Fruit fly (Drosophila melanogaster): ENCODE results near the gene CG6769.

CG6769 gene

DNA sequence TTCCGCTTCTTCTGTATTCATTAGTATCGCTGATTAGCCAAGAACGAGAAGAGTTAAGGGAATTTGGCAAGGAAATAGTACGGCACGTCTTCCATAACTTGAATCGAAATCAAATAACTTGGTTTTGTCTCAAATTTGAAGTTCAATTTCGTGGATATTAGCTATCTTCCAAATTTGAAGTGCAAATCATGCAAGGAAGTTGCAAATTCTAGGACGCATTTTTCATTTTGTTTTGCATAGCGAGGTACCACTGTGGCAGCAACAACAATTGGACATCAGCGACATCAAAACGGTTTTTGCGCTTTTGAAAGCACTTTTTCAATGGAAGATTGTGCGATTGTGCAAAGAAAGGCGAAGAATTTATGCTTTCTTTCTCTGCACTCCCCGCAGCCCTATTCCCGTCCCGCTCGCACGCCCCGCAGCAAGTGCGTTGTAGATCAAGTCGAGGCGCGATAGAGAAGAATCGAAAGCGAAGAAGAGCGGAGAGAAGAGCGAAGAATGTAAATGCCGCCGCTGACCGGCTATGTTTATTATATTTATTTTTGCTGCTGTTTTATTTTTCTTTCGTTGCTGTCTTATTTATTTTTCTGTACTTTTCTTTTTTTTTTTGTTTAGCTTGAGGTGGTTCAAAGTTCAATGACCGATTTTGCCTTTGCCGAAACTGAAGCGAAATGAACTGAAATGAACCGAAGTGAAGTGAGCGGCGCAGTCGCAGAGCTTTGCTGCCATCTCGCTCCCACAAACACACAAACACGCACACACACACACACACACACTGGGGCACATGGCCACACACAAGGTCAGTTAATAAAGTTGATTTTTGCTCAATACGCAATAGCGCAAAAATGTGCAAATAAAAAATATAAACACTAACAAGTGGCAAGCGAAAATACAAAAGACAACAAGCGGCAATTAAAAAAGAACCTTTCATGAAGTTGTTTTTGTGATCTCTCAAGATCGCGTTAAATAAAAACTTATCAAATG, 20.6 kb downstream of the CG6769 start (continued):
- TF ChIP-seq CG8290 (GFP tag; optimal IDR thresholded peaks at IDR 0.05) (no peak), CG8290 (tag; optimal IDR thresholded peaks at IDR 0.05) (peak in 1 of 2 experiments; percentile 85), CG2712 (tag; optimal IDR thresholded peaks at IDR 0.05) (peak; percentile 35), Tbp (GFP tag; optimal IDR thresholded peaks at IDR 0.05) (no peak), ara (GFP tag; IDR thresholded peaks at IDR 0.05) (no peak), CG11093 (GFP tag; IDR thresholded peaks at IDR 0.05) (no peak), Dip2 (GFP tag; IDR thresholded peaks at IDR 0.05) (no peak), nmo (GFP tag; optimal IDR thresholded peaks at IDR 0.05) (peak; percentile 16), CG17802 (tag; optimal IDR thresholded peaks at IDR 0.05) (no peak), wdn (GFP tag; IDR thresholded peaks at IDR 0.05) (no peak), Dip3 (GFP tag; optimal IDR thresholded peaks at IDR 0.05) (peak; percentile 82), E2f1 (GFP tag; IDR thresholded peaks at IDR 0.05) (0 out of 2 replicates have a peak, but pooled peaks have one; percentile 8), Sox100B (GFP tag; optimal IDR thresholded peaks at IDR 0.05) (no peak), NK7.1 (GFP tag; optimal IDR thresholded peaks at IDR 0.05) (no peak), CG5953 (GFP tag; IDR thresholded peaks at IDR 0.05) (no peak), Gsc (GFP tag; IDR thresholded peaks at IDR 0.05) (no peak), NFAT (GFP tag; IDR thresholded peaks at IDR 0.05) (0 out of 2 replicates have a peak, but pooled peaks have one; percentile 7), gcm2 (GFP tag; optimal IDR thresholded peaks at IDR 0.05) (no peak), br (optimal IDR thresholded peaks at IDR 0.05) (no peak), mld (GFP tag; IDR thresholded peaks at IDR 0.05; ENCODE audit: partially characterized antibody) (no peak), CG11247 (GFP tag; IDR thresholded peaks at IDR 0.05) (peak; percentile 44; the same call in 1 of the 2 replicates), z (GFP tag; IDR thresholded peaks at IDR 0.05) (no peak), CG1602 (GFP tag; optimal IDR thresholded peaks at IDR 0.05) (no peak), salm (tag; optimal IDR thresholded peaks at IDR 0.05) (no peak), Neu2 (GFP tag; optimal IDR thresholded peaks at IDR 0.05; ENCODE audit: borderline replicate concordance) (no peak), Mad (GFP tag; optimal IDR thresholded peaks at IDR 0.05) (no peak), ems (GFP tag; optimal IDR thresholded peaks at IDR 0.05) (peak; percentile 23), CHES-1-like (GFP tag; optimal IDR thresholded peaks at IDR 0.05) (peak; percentile 48), CG7556 (GFP tag; optimal IDR thresholded peaks at IDR 0.05) (peak; percentile 1), Dbx (GFP tag; IDR thresholded peaks at IDR 0.05) (peak; percentile 72; the same call in 2 of the 3 replicates), sna (GFP tag; IDR thresholded peaks at IDR 0.05; ENCODE audit: partially characterized antibody) (no peak), CG10209 (GFP tag; optimal IDR thresholded peaks at IDR 0.05) (peak; percentile 49), D19A (tag; optimal IDR thresholded peaks at IDR 0.05) (no peak), usp (GFP tag; optimal IDR thresholded peaks at IDR 0.05) (no peak), cwo (GFP tag; optimal IDR thresholded peaks at IDR 0.05) (no peak), Jarid2 (GFP tag; optimal IDR thresholded peaks at IDR 0.05) (no peak), Fer3 (tag; optimal IDR thresholded peaks at IDR 0.05) (peak; percentile 60), CG2678 (tag; optimal IDR thresholded peaks at IDR 0.05) (peak; percentile 73), Ssrp (tag; optimal IDR thresholded peaks at IDR 0.05) (no peak), ftz-f1 (GFP tag; optimal IDR thresholded peaks at IDR 0.05) (peak; percentile 1), CG33557 (GFP tag; optimal IDR thresholded peaks at IDR 0.05) (no peak), CG3065 (GFP tag; optimal IDR thresholded peaks at IDR 0.05) (no peak), pum (GFP tag; optimal IDR thresholded peaks at IDR 0.05) (peak; percentile 19), CG32532 (GFP tag; IDR thresholded peaks at IDR 0.05) (peak; percentile 74), CG32772 (GFP tag; IDR thresholded peaks at IDR 0.05) (peak; percentile 32; the same call in 1 of the 2 replicates), Rfx (GFP tag; IDR thresholded peaks at IDR 0.05) (peak; percentile 84), row (GFP tag; IDR thresholded peaks at IDR 0.05) (peak; percentile 64), CG6272 (GFP tag; IDR thresholded peaks at IDR 0.05) (peak; percentile 14; the same call in 1 of the 2 replicates), ttk (GFP tag; IDR thresholded peaks at IDR 0.05) (no peak), Side (GFP tag; optimal IDR thresholded peaks at IDR 0.05) (peak; percentile 14)

Data from whole organism, embryonic.